Fruit fly (Drosophila melanogaster) Kc167 (cell line): ENCODE data around the gene Der-1.

Experiments used
- Myc ChIP-seq: fragments of >200 bp; optimal IDR thresholded peaks from 2 replicates; lab custom pipeline; 2017; ENCODE audit warnings: missing external identifiers
- h ChIP-seq: fragments of >200 bp; optimal IDR thresholded peaks from 3 replicates; lab custom pipeline; 2018; ENCODE audit warnings: missing external identifiers

DNA sequence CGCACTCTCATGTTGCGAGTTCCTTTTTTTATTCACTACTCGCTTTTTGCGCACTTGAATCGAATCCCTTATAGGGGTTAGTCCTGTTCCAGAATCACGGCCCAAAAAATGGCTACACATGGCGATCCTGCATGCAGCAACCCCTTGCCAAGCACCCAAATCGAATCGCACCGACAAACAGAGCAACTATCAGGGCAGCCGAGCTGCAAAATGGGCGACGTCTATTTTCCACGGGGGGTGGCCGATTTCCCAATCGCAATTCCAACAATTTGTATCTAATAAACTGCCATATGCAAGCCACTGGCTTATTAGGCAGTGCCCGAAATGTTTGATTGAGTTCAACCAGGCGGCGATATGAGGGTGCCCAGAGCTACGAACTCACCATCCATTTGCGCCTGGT is 6.5 kb upstream of the Der-1 start:
- no peak for TF ChIP-seq h
- no peak for TF ChIP-seq Myc (lab: Kevin White, UChicago)
